Worm (Caenorhabditis elegans) whole organism, young adult: Measurements from ENCODE around the gene R10H10.7.

Experiments
- B0035.1 ChIP-seq: sonication (generic microtip); optimal IDR thresholded peaks from 2 replicates; lab custom pipeline; 2016; ENCODE audit warnings: missing genetic modification characterization, mild to moderate bottlenecking, missing compliant biosample characterization, missing genotype, missing genetic modification reagents
- D2030.7 ChIP-seq: fragments of 200-800 bp; sonication (Bioruptor generic); IDR thresholded peaks from 2 replicates; pipeline ENCODE4 v1.3.6; 2022; ENCODE audit warnings: missing genetic modification reagents, missing genetic modification characterization, missing compliant biosample characterization
- F37B4.10 ChIP-seq: fragments of 200-800 bp; sonication (Bioruptor generic); IDR thresholded peaks from 2 replicates; pipeline ENCODE4 v1.3.6; 2022; ENCODE audit warnings: missing genetic modification characterization, missing compliant biosample characterization
- F55B11.4 ChIP-seq: sonication (generic microtip); optimal IDR thresholded peaks from 2 replicates; lab custom pipeline; 2016; ENCODE audit warnings: missing compliant biosample characterization, missing genetic modification characterization, borderline replicate concordance; ENCODE audit not compliant: insufficient read depth
- K11D2.4 ChIP-seq: fragments of 200-800 bp; sonication (Bioruptor generic); IDR thresholded peaks from 2 replicates; pipeline ENCODE4 v1.3.6; 2022; ENCODE audit warnings: missing genetic modification reagents, missing genetic modification characterization, missing compliant biosample characterization
- dpl-1 ChIP-seq: fragments of 150-350 bp; optimal IDR thresholded peaks from 2 replicates; lab custom pipeline; 2014; ENCODE audit warnings: missing biosample characterization, missing genetic modification reagents, missing genetic modification characterization
- him-1 ChIP-seq: sonication (generic microtip); optimal IDR thresholded peaks from 2 replicates; lab custom pipeline; 2016; ENCODE audit warnings: missing genotype, missing genetic modification reagents, missing genetic modification characterization, missing compliant biosample characterization
- snpc-1.3 ChIP-seq: sonication (generic microtip); optimal IDR thresholded peaks from 2 replicates; lab custom pipeline; 2017; ENCODE audit warnings: missing genetic modification characterization, mild to moderate bottlenecking, missing compliant biosample characterization, antibody characterized with exemption, moderate library complexity, missing genotype, missing genetic modification reagents; ENCODE audit not compliant: insufficient read depth
- unc-62 ChIP-seq: fragments of 150-350 bp; optimal IDR thresholded peaks from 2 replicates; lab custom pipeline; 2014; ENCODE audit warnings: missing biosample characterization, missing genetic modification reagents, missing genetic modification characterization
- ztf-18 ChIP-seq: sonication (generic microtip); optimal IDR thresholded peaks from 2 replicates; lab custom pipeline; 2016; ENCODE audit warnings: missing genotype, mild to moderate bottlenecking, missing genetic modification characterization, missing compliant biosample characterization

DNA sequence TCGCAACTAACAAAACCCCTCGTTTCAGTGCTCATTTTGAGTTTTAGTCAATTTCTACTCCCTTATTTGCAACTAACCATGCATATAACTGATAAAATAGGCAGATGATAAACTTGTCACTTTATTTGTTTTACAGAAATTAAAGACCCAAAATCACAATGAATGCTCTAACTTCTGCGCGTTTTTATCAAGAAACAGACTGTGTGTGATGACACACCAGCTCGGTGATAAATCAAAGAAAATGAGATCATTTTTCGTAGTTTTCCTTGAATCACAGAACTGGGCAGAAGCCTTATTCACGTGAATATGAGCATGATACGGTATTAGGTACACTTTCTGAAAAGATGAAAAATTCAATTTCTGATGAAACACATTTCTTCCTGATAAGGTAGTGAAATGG is 49.4 kb upstream of the R10H10.7 start:
- TF ChIP-seq K11D2.4 (no peak), F55B11.4 (tag; lab: Kevin White, UChicago) (no peak), unc-62 (no peak), snpc-1.3 (tag; lab: Kevin White, UChicago) (no peak), B0035.1 (tag; lab: Kevin White, UChicago) (no peak), D2030.7 (GFP tag; lab: Robert Waterston, UW) (no peak), ztf-18 (tag; lab: Kevin White, UChicago) (no peak), dpl-1 (GFP tag; lab: Kevin White, UChicago) (no peak), him-1 (tag; lab: Kevin White, UChicago) (no peak), F37B4.10 (GFP tag; lab: Robert Waterston, UW) (no peak)
